Worm (Caenorhabditis elegans) whole organism, late embryonic: Measurements from ENCODE around the gene srv-11.

Experiments used
- K09A11.1 ChIP-seq: sonication (generic microtip); optimal IDR thresholded peaks from 2 replicates; lab custom pipeline; 2017; ENCODE audit warnings: antibody characterized with exemption, mild to moderate bottlenecking, missing genetic modification characterization, missing compliant biosample characterization; ENCODE audit not compliant: insufficient read depth
- Y22D7AL.16 ChIP-seq: sonication (generic microtip); optimal IDR thresholded peaks from 2 replicates; lab custom pipeline; 2016; ENCODE audit warnings: missing genetic modification characterization, missing compliant biosample characterization
- ahr-1 ChIP-seq: sonication (generic microtip); optimal IDR thresholded peaks from 2 replicates; lab custom pipeline; 2016; ENCODE audit warnings: missing genetic modification characterization, missing compliant biosample characterization
- ama-1 ChIP-seq: fragments of 150-350 bp; optimal IDR thresholded peaks from 2 replicates; lab custom pipeline; 2014
- ceh-14 ChIP-seq: sonication (generic microtip); optimal IDR thresholded peaks from 2 replicates; lab custom pipeline; 2016; ENCODE audit warnings: missing genotype, missing genetic modification characterization, missing compliant biosample characterization
- ceh-19 ChIP-seq: fragments of 200-800 bp; sonication (Bioruptor generic); optimal IDR thresholded peaks from 2 replicates; lab custom pipeline; 2018; ENCODE audit warnings: mild to moderate bottlenecking, missing genetic modification characterization, missing compliant biosample characterization
- ceh-45 ChIP-seq: fragments of 200-800 bp; sonication (Bioruptor generic); IDR thresholded peaks from 2 replicates; pipeline ENCODE4 v1.3.6; 2022; ENCODE audit warnings: missing genetic modification reagents, missing genetic modification characterization, missing compliant biosample characterization
- dve-1 ChIP-seq: sonication (generic microtip); optimal IDR thresholded peaks from 2 replicates; lab custom pipeline; 2017; ENCODE audit warnings: antibody characterized with exemption, mild to moderate bottlenecking, missing genetic modification characterization, missing compliant biosample characterization
- elt-2 ChIP-seq: sonication (generic microtip); optimal IDR thresholded peaks from 2 replicates; lab custom pipeline; 2016; ENCODE audit warnings: missing genetic modification reagents, missing genetic modification characterization, missing compliant biosample characterization
- elt-4 ChIP-seq: sonication (generic microtip); optimal IDR thresholded peaks from 2 replicates; lab custom pipeline; 2016; ENCODE audit warnings: missing genetic modification characterization, missing compliant biosample characterization
- ets-4 ChIP-seq: sonication (generic microtip); optimal IDR thresholded peaks from 2 replicates; lab custom pipeline; 2016; ENCODE audit warnings: missing genetic modification characterization, missing compliant biosample characterization
- eyg-1 ChIP-seq: sonication (generic microtip); optimal IDR thresholded peaks from 2 replicates; lab custom pipeline; 2016; ENCODE audit warnings: missing genotype, missing genetic modification characterization, missing compliant biosample characterization
- fkh-10 ChIP-seq: fragments of 150-350 bp; optimal IDR thresholded peaks from 2 replicates; lab custom pipeline; 2014; ENCODE audit warnings: missing biosample characterization, missing genetic modification reagents, missing genetic modification characterization
- hlh-30 ChIP-seq: sonication (generic microtip); optimal IDR thresholded peaks from 2 replicates; lab custom pipeline; 2017; ENCODE audit warnings: antibody characterized with exemption, missing genetic modification characterization, missing compliant biosample characterization; ENCODE audit not compliant: insufficient read depth
- lim-6 ChIP-seq: sonication (generic microtip); optimal IDR thresholded peaks from 2 replicates; lab custom pipeline; 2016; ENCODE audit warnings: missing genetic modification characterization, missing compliant biosample characterization
- nfya-1 ChIP-seq: sonication (generic microtip); optimal IDR thresholded peaks from 2 replicates; lab custom pipeline; 2017; ENCODE audit warnings: missing genetic modification characterization, mild to moderate bottlenecking, missing compliant biosample characterization, antibody characterized with exemption, moderate library complexity
- npax-4 ChIP-seq: sonication (generic microtip); optimal IDR thresholded peaks from 2 replicates; lab custom pipeline; 2016; ENCODE audit warnings: missing genetic modification characterization, missing compliant biosample characterization
- pros-1 ChIP-seq: fragments of 150-350 bp; optimal IDR thresholded peaks from 2 replicates; lab custom pipeline; 2014; ENCODE audit warnings: missing biosample characterization, missing genetic modification reagents, missing genetic modification characterization
- rnt-1 ChIP-seq: sonication (generic microtip); optimal IDR thresholded peaks from 2 replicates; lab custom pipeline; 2016; ENCODE audit warnings: missing genetic modification characterization, missing compliant biosample characterization
- sdc-2 ChIP-seq: sonication (generic microtip); optimal IDR thresholded peaks from 2 replicates; lab custom pipeline; 2016; ENCODE audit warnings: missing genotype, missing genetic modification characterization, missing compliant biosample characterization
- sox-2 ChIP-seq: fragments of 200-800 bp; sonication (Bioruptor generic); IDR thresholded peaks from 2 replicates; pipeline ENCODE4 v1.3.6; 2022; ENCODE audit warnings: missing genetic modification reagents, missing genetic modification characterization, missing compliant biosample characterization
- tbx-7 ChIP-seq: sonication (generic microtip); optimal IDR thresholded peaks from 2 replicates; lab custom pipeline; 2016; ENCODE audit warnings: missing genotype, missing genetic modification characterization, missing compliant biosample characterization
- ttx-3 ChIP-seq: sonication (generic microtip); optimal IDR thresholded peaks from 2 replicates; lab custom pipeline; 2016; ENCODE audit warnings: missing genetic modification reagents, missing genetic modification characterization, missing compliant biosample characterization
- unc-3 ChIP-seq, 2 experiments: fragments of 200-800 bp in 1 of 2; sonication (Bioruptor generic) in 1 of 2; sonication (generic microtip) in 1 of 2; conservative IDR thresholded peaks in 1 of 2; optimal IDR thresholded peaks in 1 of 2; 2 replicates each; pipeline versions ENCODE4 v1.3.6 to Lab custom; 2016 to 2022; ENCODE audit warnings: missing compliant biosample characterization in 2 of 2, missing genetic modification characterization in 2 of 2, missing genetic modification reagents in 1 of 2
- unc-55 ChIP-seq: sonication (generic microtip); optimal IDR thresholded peaks from 2 replicates; lab custom pipeline; 2017; ENCODE audit warnings: missing biosample characterization, missing genetic modification reagents, missing genetic modification characterization
- ztf-16 ChIP-seq: sonication (generic microtip); optimal IDR thresholded peaks from 2 replicates; lab custom pipeline; 2017; ENCODE audit warnings: missing genetic modification characterization, missing compliant biosample characterization

The srv-11 gene

ce11 chrIV:16176808-16177207, 44.7 kb downstream of the srv-11 start:
- TF ChIP-seq rnt-1 (tag; lab: Kevin White, UChicago) (no peak), ttx-3 (tag; lab: Kevin White, UChicago) (no peak), ceh-19 (GFP tag; lab: Kevin White, UChicago) (no peak), lim-6 (tag; lab: Kevin White, UChicago) (no peak), npax-4 (tag; lab: Kevin White, UChicago) (no peak), ceh-45 (GFP tag; lab: Robert Waterston, UW) (no peak), pros-1 (tag; lab: Kevin White, UChicago) (no peak), unc-3 (GFP tag; conservative IDR thresholded peaks at IDR 0.05; lab: Robert Waterston, UW) (no peak), unc-3 (tag; optimal IDR thresholded peaks at IDR 0.05; lab: Kevin White, UChicago) (no peak), Y22D7AL.16 (tag; lab: Kevin White, UChicago) (no peak), ztf-16 (tag; lab: Kevin White, UChicago) (no peak), dve-1 (no peak), elt-2 (tag; lab: Kevin White, UChicago) (no peak), fkh-10 (GFP tag; lab: Kevin White, UChicago) (no peak), ama-1 (no peak), K09A11.1 (tag; lab: Kevin White, UChicago) (no peak)

ce11 chrIV:16172786-16173371, 48.6 kb downstream of the srv-11 start:
- TF ChIP-seq dve-1, result peak; percentile 95
- TF ChIP-seq ahr-1, result no peak

ce11 chrIV:16171326-16171725, 50.1 kb downstream of the srv-11 start:
- no peak for TF ChIP-seq nfya-1 (tag; lab: Kevin White, UChicago)
- TF ChIP-seq sox-2, result no peak
- no peak for TF ChIP-seq ceh-14
- TF ChIP-seq unc-55 (GFP tag; lab: Kevin White, UChicago), result no peak
- TF ChIP-seq pros-1 (tag; lab: Kevin White, UChicago), result no peak
- no peak for TF ChIP-seq tbx-7 (tag; lab: Kevin White, UChicago)
- no peak for TF ChIP-seq eyg-1
- no peak for TF ChIP-seq ets-4 (tag; lab: Kevin White, UChicago)
- TF ChIP-seq, all 69 proteins: peak for 0

ce11 chrIV:16170606-16171033, 50.8 kb downstream of the srv-11 start, which contains the start of gene gln-3:
gln-3 (minus strand) TSS chrIV:16170678.
- no peak for TF ChIP-seq npax-4 (tag; lab: Kevin White, UChicago)
- TF ChIP-seq rnt-1 (tag; lab: Kevin White, UChicago), result no peak
- peak; percentile 77 for TF ChIP-seq hlh-30 (tag; lab: Kevin White, UChicago)
- peak; percentile 84 for TF ChIP-seq elt-2 (tag; lab: Kevin White, UChicago)
- TF ChIP-seq elt-4, result no peak
- TF ChIP-seq sdc-2 (tag; lab: Kevin White, UChicago), result no peak
- TF ChIP-seq, all 69 proteins: peak for 2
